Fruit fly (Drosophila melanogaster) S2 (cell line): Measurements from ENCODE around the gene CG18731.

Experiments
- CG8478 ChIP-seq: fragments of >200 bp; optimal IDR thresholded peaks from 2 replicates; lab custom pipeline; 2018
- CTCF ChIP-seq, 2 experiments: fragments of >200 bp; optimal IDR thresholded peaks; 2 replicates each; lab custom pipeline; 2018

CG18731 gene

DNA sequence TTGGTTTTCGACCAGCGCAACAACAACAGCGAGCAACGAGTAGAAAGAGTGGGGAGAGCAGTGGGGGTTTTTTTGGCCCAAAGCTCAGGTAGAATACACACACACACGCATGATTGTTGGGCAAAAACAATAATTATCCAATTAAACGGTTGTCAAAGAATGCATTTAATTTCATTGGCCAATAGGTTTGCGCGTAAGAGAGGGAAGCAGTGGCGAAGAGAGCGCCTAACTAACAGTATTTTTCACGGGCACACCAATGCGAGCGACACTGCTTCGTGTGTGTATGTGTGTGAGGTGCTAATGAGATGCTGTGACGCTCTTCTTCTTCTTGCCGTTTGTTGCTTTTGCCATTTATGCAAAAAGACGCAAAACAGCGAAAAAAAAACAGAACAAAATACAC is 1.4 kb downstream of the CG18731 start:
- no peak for TF ChIP-seq CTCF (optimal IDR thresholded peaks at IDR 0.05; lab: Kevin White, UChicago)
- TF ChIP-seq CG8478 (lab: Kevin White, UChicago): no peak

DNA sequence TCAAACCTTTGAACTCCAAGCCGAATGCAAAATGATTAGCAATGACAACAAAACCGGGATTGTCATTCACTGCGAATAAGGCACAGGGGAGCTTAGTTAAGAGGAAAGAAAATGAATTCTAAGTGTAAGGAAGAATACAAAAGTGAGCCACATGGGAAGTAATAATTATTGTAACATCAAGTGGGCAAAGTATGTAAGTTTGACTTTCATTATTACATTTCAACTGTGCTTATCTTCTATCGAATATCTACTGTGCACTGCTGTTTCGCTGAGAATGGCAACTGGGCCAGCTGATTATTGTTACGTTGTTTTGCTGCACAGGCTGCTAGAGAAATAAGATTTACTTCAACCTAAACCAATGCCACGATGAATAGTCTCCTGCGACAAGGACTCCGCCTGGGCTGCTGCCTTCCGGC is 11.9 kb downstream of the CG18731 start, which contains the start of the genes CG7601 and CIA30:
Gene CG7601, minus strand, starts transcription at position 68 of the 416 bp plus-strand sequence.
Gene CIA30, plus strand, starts transcription at position 288 of the 416 bp plus-strand sequence.
- TF ChIP-seq CTCF (optimal IDR thresholded peaks at IDR 0.05; lab: Kevin White, UChicago) (no peak), CG8478 (lab: Kevin White, UChicago) (no peak)

DNA sequence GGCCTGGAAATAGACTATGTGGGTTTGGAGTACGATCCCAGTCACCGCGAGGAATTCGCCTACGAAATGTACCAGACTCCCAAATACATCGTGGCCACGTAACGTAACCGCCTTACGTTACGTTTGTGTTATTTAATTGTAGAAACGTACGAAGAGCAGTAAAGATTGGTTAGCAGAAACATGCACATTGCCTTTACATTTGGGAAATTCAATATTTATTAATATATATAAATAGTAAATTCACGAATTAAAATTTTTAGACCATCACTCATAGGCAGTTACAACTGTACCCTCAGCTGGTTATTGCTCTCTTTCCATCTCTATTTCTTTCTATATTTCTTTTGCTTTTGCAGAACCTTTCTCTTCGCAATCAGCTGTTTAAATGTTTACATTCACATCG is 13.1 kb downstream of the CG18731 start, which contains the start of gene Gnpnat:
Gene Gnpnat, plus strand, starts transcription at position 385 of the 400 bp plus-strand sequence.
- TF ChIP-seq CTCF (optimal IDR thresholded peaks at IDR 0.05; lab: Kevin White, UChicago): no peak
- no peak for TF ChIP-seq CG8478 (lab: Kevin White, UChicago)

- TF ChIP-seq CTCF (optimal IDR thresholded peaks at IDR 0.05; lab: Kevin White, UChicago) (no peak), CG8478 (lab: Kevin White, UChicago) (no peak)
Measured at dm6 chr3R:29740078-29740477, 15.3 kb downstream of the CG18731 start.

dm6 chr3R:29745056-29745455 is 20.2 kb downstream of the CG18731 start, which contains the start of the genes Wdr24 and IntS11:
TSS of gene Wdr24 (minus strand) at chr3R:29745092.
TSS of gene IntS11 (plus strand) at chr3R:29745337.
- TF ChIP-seq CTCF (optimal IDR thresholded peaks at IDR 0.05; lab: Kevin White, UChicago) (peak; percentile 18 to 55), CG8478 (lab: Kevin White, UChicago) (no peak)

- TF ChIP-seq CG8478 (lab: Kevin White, UChicago): no peak
- TF ChIP-seq CTCF (optimal IDR thresholded peaks at IDR 0.05; lab: Kevin White, UChicago): no peak
Measured at dm6 chr3R:29748591-29749303, 23.9 kb downstream of the CG18731 start, which contains the start of the genes ATPsyngamma and yata. TSS of gene ATPsyngamma (minus strand) at chr3R:29749163. TSS of gene yata (plus strand) at chr3R:29749219.

DNA sequence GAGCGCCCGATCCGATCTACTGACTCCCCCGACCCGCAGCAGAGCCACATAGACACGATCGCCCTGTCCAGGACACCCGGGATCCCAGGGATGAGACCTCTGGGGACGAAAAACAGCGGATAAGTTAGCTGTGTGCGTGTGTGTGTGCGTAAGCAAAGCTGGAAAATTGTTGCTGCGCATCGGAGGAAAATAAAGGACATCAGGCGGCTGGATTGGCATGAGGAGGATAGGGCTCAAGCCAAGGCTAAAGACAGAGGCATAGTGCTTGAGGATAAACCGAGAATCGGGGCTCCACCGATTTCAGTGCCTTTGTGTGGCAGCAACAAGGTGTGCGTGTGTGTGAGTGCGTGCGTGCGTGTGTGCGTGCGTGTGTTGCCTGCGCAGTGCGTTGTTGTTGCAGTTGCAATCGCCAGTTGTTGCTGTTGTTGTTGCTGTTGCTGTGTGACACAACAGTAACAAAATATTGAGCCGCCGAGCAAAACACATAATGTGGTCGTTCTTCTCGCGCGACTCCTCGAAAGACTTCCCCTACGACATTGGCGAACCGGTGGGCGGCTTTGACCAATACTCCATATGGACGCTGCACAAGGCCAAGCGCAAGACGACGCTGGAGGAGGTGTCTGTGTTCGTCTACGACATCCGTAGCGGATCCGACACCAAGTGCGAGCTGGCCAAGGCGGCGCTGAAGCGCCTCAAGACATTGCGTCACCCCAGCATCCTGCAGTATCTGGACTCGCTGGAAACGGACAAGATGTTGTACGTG is 24.7 kb downstream of the CG18731 start:
- peak; percentile 35 for TF ChIP-seq CG8478 (lab: Kevin White, UChicago)
- TF ChIP-seq CTCF (optimal IDR thresholded peaks at IDR 0.05; lab: Kevin White, UChicago): no peak

dm6 chr3R:29755248-29755647 is 30.4 kb downstream of the CG18731 start:
- TF ChIP-seq CG8478 (lab: Kevin White, UChicago) (no peak), CTCF (optimal IDR thresholded peaks at IDR 0.05; lab: Kevin White, UChicago) (no peak)

DNA sequence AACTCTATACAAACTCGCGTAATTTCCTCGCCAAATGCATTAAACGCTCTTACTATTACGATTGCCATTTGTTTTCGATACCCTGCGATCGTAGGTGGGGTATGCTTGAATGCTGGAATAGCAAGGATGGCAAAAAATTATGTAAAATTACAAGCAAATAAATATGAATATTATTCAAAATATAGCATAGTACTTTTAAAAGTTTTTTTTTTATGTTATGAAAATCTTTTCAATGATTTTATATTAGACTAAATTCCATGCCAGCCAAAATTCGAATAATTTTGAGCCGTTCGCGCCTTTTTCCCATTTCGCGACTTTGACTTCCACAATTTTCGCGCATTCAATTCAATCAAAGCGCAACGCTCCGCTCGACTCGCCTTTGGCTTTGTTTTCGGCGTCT is 31.3 kb downstream of the CG18731 start:
- TF ChIP-seq CTCF (optimal IDR thresholded peaks at IDR 0.05; lab: Kevin White, UChicago) (no peak), CG8478 (lab: Kevin White, UChicago) (no peak)

dm6 chr3R:29757226-29757625 is 32.4 kb downstream of the CG18731 start:
- TF ChIP-seq CG8478 (lab: Kevin White, UChicago): no peak
- no peak for TF ChIP-seq CTCF (optimal IDR thresholded peaks at IDR 0.05; lab: Kevin White, UChicago)

DNA sequence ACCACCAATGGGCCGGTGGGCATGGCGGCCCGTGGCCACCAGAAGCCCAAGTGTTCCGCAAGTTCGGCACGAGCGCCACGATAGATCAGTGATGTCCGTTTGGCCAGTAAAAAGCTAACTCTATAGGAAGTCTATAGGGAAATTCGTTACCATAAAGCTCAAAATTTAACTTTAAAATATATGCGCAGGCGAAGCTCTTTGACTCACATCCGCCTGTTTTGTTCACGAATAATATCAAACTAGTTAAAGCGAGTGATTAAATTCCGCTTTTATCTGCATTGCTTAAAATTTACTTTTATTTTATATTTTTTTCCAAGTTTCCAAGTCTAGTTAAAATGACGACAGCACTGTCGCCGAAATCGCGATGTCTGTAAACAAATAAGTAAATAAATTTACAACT is 32.9 kb downstream of the CG18731 start:
- no peak for TF ChIP-seq CTCF (optimal IDR thresholded peaks at IDR 0.05; lab: Kevin White, UChicago)
- peak; percentile 48 for TF ChIP-seq CG8478 (lab: Kevin White, UChicago)

dm6 chr3R:29758129-29758733 is 33.4 kb downstream of the CG18731 start:
- TF ChIP-seq CTCF (optimal IDR thresholded peaks at IDR 0.05; lab: Kevin White, UChicago) (no peak), CG8478 (lab: Kevin White, UChicago) (no peak)

DNA sequence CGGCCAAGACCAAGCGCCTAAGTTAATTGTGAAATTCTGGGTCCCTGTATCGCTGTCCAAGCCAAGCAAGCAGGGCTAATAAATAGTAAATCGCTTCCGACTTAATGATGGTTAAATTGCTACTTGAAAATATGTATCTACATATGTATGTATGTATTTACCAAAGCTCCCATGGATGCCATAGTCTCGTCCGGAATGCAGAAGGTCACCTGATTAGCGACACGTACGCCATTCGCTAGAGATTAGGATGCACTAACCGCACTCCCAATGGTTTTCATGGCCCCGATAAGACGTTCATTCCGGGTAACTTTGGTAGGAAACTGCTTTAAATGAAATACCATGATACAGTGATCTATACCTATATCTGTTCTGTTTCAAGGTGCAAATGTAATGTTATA is 33.9 kb downstream of the CG18731 start:
- TF ChIP-seq CG8478 (lab: Kevin White, UChicago) (no peak), CTCF (optimal IDR thresholded peaks at IDR 0.05; lab: Kevin White, UChicago) (no peak)

DNA sequence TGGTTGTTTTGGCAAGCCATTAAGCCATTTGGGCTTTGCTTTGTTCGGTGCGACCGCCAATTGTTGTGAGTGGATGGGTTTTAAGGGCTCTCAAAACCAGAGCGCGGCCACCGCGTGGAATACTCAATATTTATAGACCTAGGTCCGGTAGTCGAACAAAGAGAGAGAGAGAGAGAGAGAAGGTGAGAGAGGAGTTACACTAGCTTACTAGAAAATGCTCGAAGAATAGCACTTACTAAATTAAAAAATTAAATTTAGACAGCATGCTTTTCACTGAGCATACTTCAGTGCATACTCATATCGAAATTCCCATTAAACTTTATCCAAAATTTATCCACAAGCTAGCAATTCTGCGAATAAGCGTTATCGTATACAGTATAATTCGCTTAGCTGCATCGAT is 35.2 kb downstream of the CG18731 start:
- no peak for TF ChIP-seq CTCF (optimal IDR thresholded peaks at IDR 0.05; lab: Kevin White, UChicago)
- TF ChIP-seq CG8478 (lab: Kevin White, UChicago): no peak
